Worm (Caenorhabditis elegans) whole organism, young adult: ENCODE data around the gene C23G10.5.

Source experiments
- B0336.3 ChIP-seq: fragments of 200-800 bp; sonication (Bioruptor generic); IDR thresholded peaks from 2 replicates; pipeline ENCODE4 v1.3.6; 2022; ENCODE audit warnings: missing genetic modification characterization, missing compliant biosample characterization
- C17E4.6 ChIP-seq: fragments of 200-800 bp; sonication (Bioruptor generic); IDR thresholded peaks from 2 replicates; pipeline ENCODE4 v1.3.6; 2022; ENCODE audit warnings: missing genetic modification reagents, missing genetic modification characterization, missing compliant biosample characterization
- D2030.7 ChIP-seq: fragments of 200-800 bp; sonication (Bioruptor generic); IDR thresholded peaks from 2 replicates; pipeline ENCODE4 v1.3.6; 2022; ENCODE audit warnings: missing genetic modification reagents, missing genetic modification characterization, missing compliant biosample characterization
- F10E7.11 ChIP-seq: sonication (generic microtip); optimal IDR thresholded peaks from 2 replicates; lab custom pipeline; 2017; ENCODE audit warnings: mild to moderate bottlenecking, missing genetic modification characterization, moderate library complexity, missing compliant biosample characterization
- F23B12.7 ChIP-seq: sonication (generic microtip); optimal IDR thresholded peaks from 2 replicates; lab custom pipeline; 2017; ENCODE audit warnings: missing genetic modification characterization, mild to moderate bottlenecking, missing compliant biosample characterization, antibody characterized with exemption, moderate library complexity; ENCODE audit not compliant: insufficient read depth
- F49E8.2 ChIP-seq: sonication (generic microtip); optimal IDR thresholded peaks from 3 replicates; lab custom pipeline; 2017; ENCODE audit warnings: missing genetic modification characterization, mild to moderate bottlenecking, missing compliant biosample characterization, antibody characterized with exemption, moderate library complexity; ENCODE audit not compliant: insufficient read depth
- Y53F4B.3 ChIP-seq: fragments of 200-800 bp; sonication (Bioruptor generic); IDR thresholded peaks from 2 replicates; pipeline ENCODE4 v1.3.6; 2022; ENCODE audit warnings: missing genetic modification reagents, missing genetic modification characterization, missing compliant biosample characterization
- Y53G8AR.9 ChIP-seq: fragments of 200-800 bp; sonication (Bioruptor generic); conservative IDR thresholded peaks from 2 replicates; pipeline ENCODE4 v1.3.6; 2022; ENCODE audit warnings: missing genetic modification reagents, missing genetic modification characterization, missing compliant biosample characterization
- Y79H2A.3 ChIP-seq: fragments of 200-800 bp; sonication (Bioruptor generic); conservative IDR thresholded peaks from 2 replicates; pipeline ENCODE4 v1.3.6; 2022; ENCODE audit warnings: missing genetic modification reagents, missing genetic modification characterization, missing compliant biosample characterization
- Y95B8A.8 ChIP-seq: fragments of 200-800 bp; sonication (Bioruptor generic); IDR thresholded peaks from 2 replicates; pipeline ENCODE4 v1.3.6; 2022; ENCODE audit warnings: missing genetic modification reagents, missing genetic modification characterization, missing compliant biosample characterization
- ama-1 ChIP-seq, 3 experiments: fragments of 150-350 bp in 1 of 3; sonication (generic microtip) in 2 of 3; optimal IDR thresholded peaks; 2 replicates each; lab custom pipeline; 2014 to 2018; ENCODE audit warnings: missing biosample characterization in 2 of 3, missing genetic modification characterization in 2 of 3, missing genetic modification reagents in 2 of 3
- atf-7 ChIP-seq: sonication (generic microtip); optimal IDR thresholded peaks from 2 replicates; lab custom pipeline; 2017; ENCODE audit warnings: mild to moderate bottlenecking, missing genetic modification characterization, missing compliant biosample characterization
- athp-1 ChIP-seq: sonication (generic microtip); optimal IDR thresholded peaks from 2 replicates; lab custom pipeline; 2017; ENCODE audit warnings: mild to moderate bottlenecking, missing genetic modification characterization, missing compliant biosample characterization
- attf-3 ChIP-seq: fragments of 200-800 bp; sonication (Bioruptor generic); conservative IDR thresholded peaks from 2 replicates; pipeline ENCODE4 v1.3.6; 2022; ENCODE audit warnings: missing genetic modification reagents, missing genetic modification characterization, missing compliant biosample characterization
- cebp-1 ChIP-seq, 2 experiments: fragments of 200-800 bp in 1 of 2; sonication (Bioruptor generic) in 1 of 2; sonication (generic microtip) in 1 of 2; IDR thresholded peaks in 1 of 2; optimal IDR thresholded peaks in 1 of 2; 2 replicates each; pipeline versions ENCODE4 v1.3.6 to Lab custom; 2017 to 2022; ENCODE audit warnings: missing compliant biosample characterization in 2 of 2, missing genetic modification characterization in 2 of 2, mild to moderate bottlenecking in 1 of 2, missing genetic modification reagents in 1 of 2, moderate library complexity in 1 of 2
- ceh-58 ChIP-seq: fragments of 200-800 bp; sonication (Bioruptor generic); IDR thresholded peaks from 2 replicates; pipeline ENCODE4 v1.3.6; 2022; ENCODE audit warnings: missing genetic modification characterization, missing compliant biosample characterization
- ceh-91 ChIP-seq: fragments of 200-800 bp; sonication (Bioruptor generic); IDR thresholded peaks from 2 replicates; pipeline ENCODE4 v1.3.6; 2022; ENCODE audit warnings: missing genetic modification reagents, missing genetic modification characterization, missing compliant biosample characterization
- chd-7 ChIP-seq: sonication (generic microtip); optimal IDR thresholded peaks from 2 replicates; lab custom pipeline; 2016; ENCODE audit warnings: mild to moderate bottlenecking, missing genetic modification characterization, moderate library complexity, missing compliant biosample characterization
- die-1 ChIP-seq: sonication (generic microtip); optimal IDR thresholded peaks from 2 replicates; lab custom pipeline; 2016; ENCODE audit warnings: missing genotype, mild to moderate bottlenecking, missing genetic modification characterization, missing compliant biosample characterization
- dpff-1 ChIP-seq: sonication (generic microtip); optimal IDR thresholded peaks from 2 replicates; lab custom pipeline; 2017; ENCODE audit warnings: mild to moderate bottlenecking, missing genetic modification characterization, missing compliant biosample characterization
- efl-1 ChIP-seq: fragments of 150-350 bp; optimal IDR thresholded peaks from 2 replicates; lab custom pipeline; 2014; ENCODE audit warnings: missing biosample characterization, missing genetic modification reagents, missing genetic modification characterization
- egl-18 ChIP-seq: fragments of 200-800 bp; sonication (Bioruptor generic); IDR thresholded peaks from 2 replicates; pipeline ENCODE4 v1.3.6; 2022; ENCODE audit warnings: missing genetic modification reagents, missing genetic modification characterization, missing compliant biosample characterization
- egl-44 ChIP-seq: fragments of 200-800 bp; sonication (Bioruptor generic); IDR thresholded peaks from 2 replicates; pipeline ENCODE4 v1.3.6; 2022; ENCODE audit warnings: missing genetic modification reagents, missing genetic modification characterization, missing compliant biosample characterization
- ekl-4 ChIP-seq: fragments of 200-800 bp; sonication (Bioruptor generic); IDR thresholded peaks from 2 replicates; pipeline ENCODE4 v1.3.6; 2022; ENCODE audit warnings: missing genetic modification reagents, missing genetic modification characterization, missing compliant biosample characterization
- hlh-26 ChIP-seq: fragments of 200-800 bp; sonication (Bioruptor generic); conservative IDR thresholded peaks from 2 replicates; pipeline ENCODE4 v1.3.6; 2022; ENCODE audit warnings: missing genetic modification reagents, missing genetic modification characterization, missing compliant biosample characterization
- hmg-1.2 ChIP-seq: fragments of 200-800 bp; sonication (Bioruptor generic); IDR thresholded peaks from 2 replicates; pipeline ENCODE4 v1.3.6; 2022; ENCODE audit warnings: missing genetic modification reagents, missing genetic modification characterization, missing compliant biosample characterization
- hrde-1 ChIP-seq: sonication (generic microtip); optimal IDR thresholded peaks from 2 replicates; lab custom pipeline; 2016; ENCODE audit warnings: missing genetic modification characterization, mild to moderate bottlenecking, missing compliant biosample characterization, moderate library complexity, missing genotype, missing genetic modification reagents, borderline replicate concordance
- lag-1 ChIP-seq: fragments of 200-800 bp; sonication (Bioruptor generic); IDR thresholded peaks from 2 replicates; pipeline ENCODE4 v1.3.6; 2022; ENCODE audit warnings: missing genetic modification reagents, missing genetic modification characterization, missing compliant biosample characterization
- lin-26 ChIP-seq: fragments of 200-800 bp; sonication (Bioruptor generic); IDR thresholded peaks from 2 replicates; pipeline ENCODE4 v1.3.6; 2022; ENCODE audit warnings: missing genetic modification reagents, missing genetic modification characterization, missing compliant biosample characterization
- lin-35 ChIP-seq, 3 experiments: fragments of 150-350 bp in 2 of 3; sonication (generic microtip) in 1 of 3; optimal IDR thresholded peaks; 2 replicates each; lab custom pipeline; 2014 to 2018; ENCODE audit warnings: missing biosample characterization in 3 of 3, missing genetic modification characterization in 3 of 3, missing genetic modification reagents in 3 of 3
- madf-6 ChIP-seq: fragments of 200-800 bp; sonication (Bioruptor generic); IDR thresholded peaks from 2 replicates; pipeline ENCODE4 v1.3.6; 2022; ENCODE audit warnings: missing genetic modification reagents, missing genetic modification characterization, missing compliant biosample characterization
- mcd-1 ChIP-seq: fragments of 200-800 bp; sonication (Bioruptor generic); IDR thresholded peaks from 2 replicates; pipeline ENCODE4 v1.3.6; 2022; ENCODE audit warnings: missing genetic modification reagents, missing genetic modification characterization, missing compliant biosample characterization
- nfya-2 ChIP-seq: fragments of 200-800 bp; sonication (Bioruptor generic); IDR thresholded peaks from 2 replicates; pipeline ENCODE4 v1.3.6; 2022; ENCODE audit warnings: missing genetic modification reagents, missing genetic modification characterization, missing compliant biosample characterization
- nhr-90 ChIP-seq: sonication (generic microtip); optimal IDR thresholded peaks from 2 replicates; lab custom pipeline; 2016; ENCODE audit warnings: missing genotype, mild to moderate bottlenecking, missing genetic modification characterization, missing compliant biosample characterization
- rpc-1 ChIP-seq, 2 experiments: fragments of 150-350 bp in 1 of 2; sonication (generic microtip) in 1 of 2; optimal IDR thresholded peaks; 2 replicates each; lab custom pipeline; 2014 to 2018; ENCODE audit warnings: missing biosample characterization in 1 of 2, missing genetic modification characterization in 1 of 2, missing genetic modification reagents in 1 of 2, missing genotype in 1 of 2
- snpc-1.1 ChIP-seq: sonication (generic microtip); optimal IDR thresholded peaks from 2 replicates; lab custom pipeline; 2017; ENCODE audit warnings: missing genetic modification characterization, mild to moderate bottlenecking, missing compliant biosample characterization, antibody characterized with exemption, moderate library complexity, missing genotype, missing genetic modification reagents; ENCODE audit not compliant: insufficient read depth
- snpc-1.3 ChIP-seq: sonication (generic microtip); optimal IDR thresholded peaks from 2 replicates; lab custom pipeline; 2017; ENCODE audit warnings: missing genetic modification characterization, mild to moderate bottlenecking, missing compliant biosample characterization, antibody characterized with exemption, moderate library complexity, missing genotype, missing genetic modification reagents; ENCODE audit not compliant: insufficient read depth
- snpc-3.4 ChIP-seq: sonication (generic microtip); optimal IDR thresholded peaks from 2 replicates; lab custom pipeline; 2017; ENCODE audit warnings: missing genetic modification characterization, mild to moderate bottlenecking, missing compliant biosample characterization, antibody characterized with exemption, moderate library complexity, missing genotype, missing genetic modification reagents
- tbp1 ChIP-seq: fragments of 200-800 bp; sonication (Bioruptor generic); optimal IDR thresholded peaks from 2 replicates; lab custom pipeline; 2018; ENCODE audit warnings: mild to moderate bottlenecking, missing genetic modification characterization, missing compliant biosample characterization
- tlf-1 ChIP-seq: fragments of 200-800 bp; sonication (Bioruptor generic); optimal IDR thresholded peaks from 2 replicates; lab custom pipeline; 2018; ENCODE audit warnings: mild to moderate bottlenecking, missing genetic modification characterization, missing compliant biosample characterization
- unc-130 ChIP-seq: sonication (generic microtip); optimal IDR thresholded peaks from 2 replicates; lab custom pipeline; 2016; ENCODE audit warnings: missing genetic modification reagents, missing genetic modification characterization, missing compliant biosample characterization
- zim-3 ChIP-seq: sonication (generic microtip); optimal IDR thresholded peaks from 2 replicates; lab custom pipeline; 2017; ENCODE audit warnings: mild to moderate bottlenecking, missing genetic modification characterization, moderate library complexity, missing compliant biosample characterization
- ztf-18 ChIP-seq: sonication (generic microtip); optimal IDR thresholded peaks from 2 replicates; lab custom pipeline; 2016; ENCODE audit warnings: missing genotype, mild to moderate bottlenecking, missing genetic modification characterization, missing compliant biosample characterization
- ztf-22 ChIP-seq: fragments of 200-800 bp; sonication (Bioruptor generic); optimal IDR thresholded peaks from 2 replicates; lab custom pipeline; 2018; ENCODE audit warnings: mild to moderate bottlenecking, missing genetic modification characterization, moderate library complexity, missing compliant biosample characterization

C23G10.5 gene

DNA sequence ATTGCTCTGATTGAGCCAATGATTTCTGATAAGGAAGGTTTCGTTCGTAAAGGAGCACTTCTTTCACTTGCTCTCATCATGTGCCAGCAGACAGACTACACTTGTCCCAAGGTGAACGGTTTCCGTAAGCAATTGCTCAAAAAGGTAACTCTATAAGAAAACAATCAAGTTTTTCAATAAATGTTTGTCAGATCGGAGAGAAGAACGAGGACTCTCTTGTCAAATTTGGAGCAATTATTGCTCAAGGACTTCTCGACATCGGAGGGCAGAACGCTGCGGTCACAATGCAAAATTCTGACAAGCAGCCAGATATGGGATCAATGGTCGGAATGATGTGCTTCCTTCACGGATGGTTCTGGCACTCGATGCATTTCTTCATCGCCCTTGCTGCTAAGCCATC lies 10.4 kb downstream of the C23G10.5 start:
- TF ChIP-seq unc-130 (GFP tag; lab: Kevin White, UChicago): no peak
- TF ChIP-seq dpff-1 (tag; lab: Kevin White, UChicago): no peak
- TF ChIP-seq nhr-90 (tag; lab: Kevin White, UChicago): no peak
- TF ChIP-seq F23B12.7 (tag; lab: Kevin White, UChicago): no peak
- TF ChIP-seq tlf-1 (GFP tag; lab: Kevin White, UChicago): no peak
- TF ChIP-seq ztf-22: no peak
- TF ChIP-seq snpc-1.3 (tag; lab: Kevin White, UChicago): no peak
- TF ChIP-seq atf-7: no peak
- no peak for TF ChIP-seq egl-18
- TF ChIP-seq hmg-1.2 (GFP tag; lab: Robert Waterston, UW): no peak
- TF ChIP-seq F10E7.11: no peak
- TF ChIP-seq nfya-2: no peak
- TF ChIP-seq lin-35 (GFP tag; optimal IDR thresholded peaks at IDR 0.05; lab: Kevin White, UChicago): no peak
- TF ChIP-seq C17E4.6: no peak
- no peak for TF ChIP-seq tbp1 (GFP tag; lab: Kevin White, UChicago)

DNA sequence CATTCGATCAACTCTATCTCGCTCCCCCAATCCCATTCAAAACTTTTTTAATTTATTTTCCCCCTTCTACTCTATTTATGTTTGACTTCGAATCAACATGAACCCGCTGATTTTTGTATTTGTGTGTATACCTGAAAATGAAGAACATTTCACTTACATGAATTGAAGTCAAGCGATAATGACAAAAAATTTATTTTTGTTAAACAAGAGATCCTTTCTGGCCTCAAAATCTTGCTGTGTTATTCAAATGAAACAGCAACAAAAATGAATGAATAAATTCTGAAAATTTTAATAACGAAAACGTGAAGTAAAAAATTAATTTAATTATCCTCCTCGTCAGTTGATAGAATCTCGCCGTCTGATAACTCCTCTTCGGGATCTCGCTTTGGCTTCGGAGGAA lies 11.5 kb downstream of the C23G10.5 start:
- TF ChIP-seq chd-7 (no peak), D2030.7 (GFP tag; lab: Robert Waterston, UW) (peak; percentile 25; the same call in 1 of the 2 replicates), Y95B8A.8 (GFP tag; lab: Robert Waterston, UW) (peak; percentile 57; the same call in 1 of the 2 replicates), snpc-3.4 (tag; lab: Kevin White, UChicago) (peak; percentile 19), hrde-1 (tag; lab: Kevin White, UChicago) (peak; percentile 93), mcd-1 (no peak), Y79H2A.3 (GFP tag; lab: Robert Waterston, UW) (peak; percentile 85), Y53G8AR.9 (GFP tag; lab: Robert Waterston, UW) (peak; percentile 66; the same call in 1 of the 2 replicates), die-1 (tag; lab: Kevin White, UChicago) (peak; percentile 7), madf-6 (peak; percentile 50), zim-3 (tag; lab: Kevin White, UChicago) (no peak), snpc-1.3 (tag; lab: Kevin White, UChicago) (no peak), tbp1 (GFP tag; lab: Kevin White, UChicago) (peak; percentile 6), ceh-58 (0 out of 2 replicates have a peak, but pooled peaks have one; percentile 29), F49E8.2 (tag; lab: Kevin White, UChicago) (peak; percentile 85), ekl-4 (GFP tag; lab: Robert Waterston, UW) (peak; percentile 55), unc-130 (GFP tag; lab: Kevin White, UChicago) (peak; percentile 48), tlf-1 (GFP tag; lab: Kevin White, UChicago) (peak; percentile 14), snpc-1.1 (peak; percentile 56), ztf-18 (peak; percentile 12), efl-1 (GFP tag; lab: Kevin White, UChicago) (peak; percentile 9), athp-1 (tag; lab: Kevin White, UChicago) (peak; percentile 40), cebp-1 (GFP tag; IDR thresholded peaks at IDR 0.05; lab: Robert Waterston, UW) (no peak), cebp-1 (tag; optimal IDR thresholded peaks at IDR 0.05; lab: Kevin White, UChicago) (peak; percentile 8), lag-1 (GFP tag; lab: Robert Waterston, UW) (no peak), ama-1 (optimal IDR thresholded peaks at IDR 0.05; lab: Kevin White, UChicago) (no peak), ama-1 (GFP tag; optimal IDR thresholded peaks at IDR 0.05; lab: Kevin White, UChicago) (peak; percentile 53 to 65), C17E4.6 (peak; percentile 60), B0336.3 (GFP tag; lab: Robert Waterston, UW) (peak; percentile 73), ceh-91 (GFP tag; lab: Robert Waterston, UW) (0 out of 2 replicates have a peak, but pooled peaks have one; percentile 14), egl-44 (GFP tag; lab: Robert Waterston, UW) (no peak), attf-3 (GFP tag; lab: Robert Waterston, UW) (0 out of 2 replicates have a peak, but pooled peaks have one; percentile 7), hlh-26 (GFP tag; lab: Robert Waterston, UW) (no peak), rpc-1 (optimal IDR thresholded peaks at IDR 0.05; lab: Kevin White, UChicago) (no peak), rpc-1 (tag; optimal IDR thresholded peaks at IDR 0.05; lab: Kevin White, UChicago) (no peak), Y53F4B.3 (GFP tag; lab: Robert Waterston, UW) (no peak), lin-26 (GFP tag; lab: Robert Waterston, UW) (peak; percentile 68)
